Worm (Caenorhabditis elegans) whole organism, L3 larva: ENCODE measurements around the gene acy-3.

Experiments
- R02D3.7 ChIP-seq: fragments of 150-350 bp; optimal IDR thresholded peaks from 2 replicates; lab custom pipeline; 2014; ENCODE audit warnings: missing biosample characterization, missing genetic modification characterization
- ZK546.5 ChIP-seq: sonication (generic microtip); optimal IDR thresholded peaks from 2 replicates; lab custom pipeline; 2017; ENCODE audit warnings: missing biosample characterization, missing genetic modification characterization
- aly-2 ChIP-seq: fragments of 150-350 bp; optimal IDR thresholded peaks from 2 replicates; lab custom pipeline; 2014; ENCODE audit warnings: missing biosample characterization, missing genetic modification characterization
- ama-1 ChIP-seq: fragments of 150-350 bp; optimal IDR thresholded peaks from 2 replicates; lab custom pipeline; 2018
- ceh-16 ChIP-seq: sonication (generic microtip); optimal IDR thresholded peaks from 2 replicates; lab custom pipeline; 2017; ENCODE audit warnings: missing biosample characterization, missing genetic modification characterization
- ceh-28 ChIP-seq: fragments of 150-350 bp; optimal IDR thresholded peaks from 2 replicates; lab custom pipeline; 2014; ENCODE audit warnings: missing biosample characterization, missing genetic modification reagents, missing genetic modification characterization
- daf-12 ChIP-seq: fragments of 150-350 bp; optimal IDR thresholded peaks from 2 replicates; lab custom pipeline; 2014; ENCODE audit warnings: missing biosample characterization, missing genetic modification reagents, missing genetic modification characterization
- egl-27 ChIP-seq: sonication (generic microtip); optimal IDR thresholded peaks from 4 replicates; lab custom pipeline; 2017; ENCODE audit warnings: missing biosample characterization, missing genetic modification reagents, missing genetic modification characterization
- egl-5 ChIP-seq: fragments of 150-350 bp; optimal IDR thresholded peaks from 2 replicates; lab custom pipeline; 2017; ENCODE audit warnings: missing biosample characterization, missing genetic modification reagents, missing genetic modification characterization, inconsistent platforms
- elt-1 ChIP-seq: fragments of 150-350 bp; optimal IDR thresholded peaks from 2 replicates; lab custom pipeline; 2014; ENCODE audit warnings: missing biosample characterization, missing genetic modification characterization
- elt-3 ChIP-seq, 3 experiments: fragments of 150-350 bp in 1 of 3; sonication (generic microtip) in 2 of 3; optimal IDR thresholded peaks; 2 replicates in 2 of 3; 4 replicates in 1 of 3; lab custom pipeline; 2014 to 2017; ENCODE audit warnings: missing biosample characterization in 3 of 3, missing genetic modification characterization in 3 of 3
- eor-1 ChIP-seq, 2 experiments: fragments of 150-350 bp; optimal IDR thresholded peaks; 2 replicates each; lab custom pipeline; 2014 to 2018; ENCODE audit warnings: missing biosample characterization in 2 of 2, missing genetic modification characterization in 2 of 2
- fkh-10 ChIP-seq: sonication (generic microtip); optimal IDR thresholded peaks from 2 replicates; lab custom pipeline; 2017; ENCODE audit warnings: missing biosample characterization, missing genetic modification reagents, missing genetic modification characterization
- fkh-2 ChIP-seq: fragments of 150-350 bp; optimal IDR thresholded peaks from 2 replicates; lab custom pipeline; 2014; ENCODE audit warnings: missing biosample characterization, missing genetic modification reagents, missing genetic modification characterization
- fos-1 ChIP-seq: fragments of 150-350 bp; optimal IDR thresholded peaks from 2 replicates; lab custom pipeline; 2014; ENCODE audit warnings: missing biosample characterization, missing genetic modification characterization
- jun-1 ChIP-seq: fragments of 150-350 bp; optimal IDR thresholded peaks from 2 replicates; lab custom pipeline; 2014; ENCODE audit warnings: missing biosample characterization, missing genetic modification reagents, missing genetic modification characterization
- lin-15B ChIP-seq: fragments of 150-350 bp; optimal IDR thresholded peaks from 2 replicates; lab custom pipeline; 2014; ENCODE audit warnings: missing biosample characterization, missing genetic modification characterization
- lin-39 ChIP-seq: fragments of 150-350 bp; optimal IDR thresholded peaks from 2 replicates; lab custom pipeline; 2018; ENCODE audit warnings: missing biosample characterization, missing genetic modification reagents, missing genetic modification characterization
- mdl-1 ChIP-seq: fragments of 150-350 bp; optimal IDR thresholded peaks from 2 replicates; lab custom pipeline; 2014; ENCODE audit warnings: missing biosample characterization, missing genetic modification characterization
- nfya-1 ChIP-seq: sonication (generic microtip); optimal IDR thresholded peaks from 2 replicates; lab custom pipeline; 2017; ENCODE audit warnings: missing genetic modification characterization, mild to moderate bottlenecking, missing compliant biosample characterization, antibody characterized with exemption, moderate library complexity; ENCODE audit not compliant: insufficient read depth
- nhr-23 ChIP-seq: fragments of 150-350 bp; optimal IDR thresholded peaks from 2 replicates; lab custom pipeline; 2014; ENCODE audit warnings: missing biosample characterization, missing genetic modification reagents, missing genetic modification characterization
- nhr-237 ChIP-seq: fragments of 150-350 bp; optimal IDR thresholded peaks from 2 replicates; lab custom pipeline; 2014; ENCODE audit warnings: missing biosample characterization, missing genetic modification characterization
- nhr-25 ChIP-seq: sonication (generic microtip); optimal IDR thresholded peaks from 2 replicates; lab custom pipeline; 2017; ENCODE audit warnings: missing biosample characterization, missing genetic modification characterization
- nhr-43 ChIP-seq: sonication (generic microtip); optimal IDR thresholded peaks from 2 replicates; lab custom pipeline; 2016; ENCODE audit warnings: mild to moderate bottlenecking, missing genetic modification characterization, missing compliant biosample characterization; ENCODE audit not compliant: poor library complexity, severe bottlenecking
- nhr-76 ChIP-seq: fragments of 150-350 bp; sonication (generic microtip); optimal IDR thresholded peaks from 5 replicates; lab custom pipeline; 2014; ENCODE audit warnings: missing biosample characterization, missing genetic modification characterization
- pha-4 ChIP-seq: fragments of 150-350 bp; optimal IDR thresholded peaks from 2 replicates; lab custom pipeline; 2014; ENCODE audit warnings: missing biosample characterization, missing genetic modification reagents, missing genetic modification characterization
- unc-62 ChIP-seq: fragments of 150-350 bp; sonication (generic microtip); optimal IDR thresholded peaks from 4 replicates; lab custom pipeline; 2014; ENCODE audit warnings: missing biosample characterization, missing genetic modification reagents, missing genetic modification characterization
- zag-1 ChIP-seq: fragments of 150-350 bp; optimal IDR thresholded peaks from 2 replicates; lab custom pipeline; 2014; ENCODE audit warnings: missing biosample characterization, missing genetic modification characterization
- ztf-11 ChIP-seq: fragments of 150-350 bp; optimal IDR thresholded peaks from 2 replicates; lab custom pipeline; 2014; ENCODE audit warnings: missing biosample characterization, missing genetic modification characterization
- ztf-4 ChIP-seq: fragments of 150-350 bp; optimal IDR thresholded peaks from 2 replicates; lab custom pipeline; 2014; ENCODE audit warnings: missing biosample characterization, missing genetic modification characterization

acy-3 gene

ce11 chrIII:3819579-3819978 lies 33.3 kb upstream of the acy-3 start, which contains the start of gene dpy-27:
Gene dpy-27 (minus strand): TSS chrIII:3819679.
- no peak for TF ChIP-seq fkh-2 (tag; lab: Kevin White, UChicago)
- TF ChIP-seq ZK546.5 (tag; lab: Kevin White, UChicago), result no peak
- TF ChIP-seq jun-1 (tag; lab: Kevin White, UChicago), result no peak
- no peak for TF ChIP-seq ama-1 (lab: Kevin White, UChicago)
- TF ChIP-seq aly-2 (tag; lab: Kevin White, UChicago), result no peak
- TF ChIP-seq lin-39 (tag; lab: Kevin White, UChicago), result no peak
- no peak for TF ChIP-seq nhr-23 (tag; lab: Kevin White, UChicago)
- TF ChIP-seq nhr-76 (tag; lab: Kevin White, UChicago), result no peak
- no peak for TF ChIP-seq unc-62 (GFP tag; lab: Kevin White, UChicago)
- no peak for TF ChIP-seq ceh-16
- no peak for TF ChIP-seq lin-15B (tag; lab: Kevin White, UChicago)
- TF ChIP-seq nhr-237, result no peak
- no peak for TF ChIP-seq ceh-28 (tag; lab: Kevin White, UChicago)

- TF ChIP-seq fos-1 (tag; lab: Kevin White, UChicago) (no peak), ztf-11 (no peak), daf-12 (tag; lab: Kevin White, UChicago) (no peak), elt-1 (tag; lab: Kevin White, UChicago) (no peak)
Observed at ce11 chrIII:3814421-3814820, 28.1 kb upstream of the acy-3 start.

ce11 chrIII:3812369-3812993 lies 26.2 kb upstream of the acy-3 start:
- TF ChIP-seq ceh-16 (no peak), mdl-1 (tag; lab: Kevin White, UChicago) (no peak), nhr-237 (no peak), nhr-43 (tag; lab: Kevin White, UChicago) (no peak), elt-3 (tag; optimal IDR thresholded peaks at IDR 0.05; lab: Kevin White, UChicago) (peak in 1 of 3 experiments; percentile 25), nhr-25 (peak; percentile 94), zag-1 (tag; lab: Kevin White, UChicago) (no peak), daf-12 (tag; lab: Kevin White, UChicago) (no peak), nfya-1 (tag; lab: Kevin White, UChicago) (peak; percentile 62), R02D3.7 (no peak), eor-1 (tag; optimal IDR thresholded peaks at IDR 0.05; lab: Kevin White, UChicago) (no peak), ztf-11 (no peak), fkh-10 (GFP tag; lab: Kevin White, UChicago) (no peak), pha-4 (tag; lab: Kevin White, UChicago) (no peak), elt-1 (tag; lab: Kevin White, UChicago) (peak; percentile 38)
- TF ChIP-seq, all 47 proteins: peak for 4

- TF ChIP-seq ceh-28 (tag; lab: Kevin White, UChicago) (no peak), fos-1 (tag; lab: Kevin White, UChicago) (no peak), nfya-1 (tag; lab: Kevin White, UChicago) (no peak), nhr-43 (tag; lab: Kevin White, UChicago) (peak; percentile 17), nhr-25 (peak; percentile 85)
Observed at ce11 chrIII:3811375-3811924, 25.2 kb upstream of the acy-3 start.

- TF ChIP-seq nhr-23 (tag; lab: Kevin White, UChicago) (peak; percentile 31), egl-27 (tag; lab: Kevin White, UChicago) (no peak), daf-12 (tag; lab: Kevin White, UChicago) (no peak), ceh-28 (tag; lab: Kevin White, UChicago) (no peak), nfya-1 (tag; lab: Kevin White, UChicago) (no peak), ztf-11 (no peak), ztf-4 (tag; lab: Kevin White, UChicago) (no peak), ama-1 (lab: Kevin White, UChicago) (peak; percentile 29), nhr-25 (peak; percentile 22), egl-5 (tag; lab: Kevin White, UChicago) (no peak), elt-1 (tag; lab: Kevin White, UChicago) (no peak)
- TF ChIP-seq, all 47 proteins: peak for 3
Observed at ce11 chrIII:3809008-3809407, 22.7 kb upstream of the acy-3 start, which contains the start of gene toh-1. Gene toh-1 (minus strand): TSS chrIII:3809030.
